Worm (Caenorhabditis elegans): ENCODE data around the gene Y56A3A.16.

DNA sequence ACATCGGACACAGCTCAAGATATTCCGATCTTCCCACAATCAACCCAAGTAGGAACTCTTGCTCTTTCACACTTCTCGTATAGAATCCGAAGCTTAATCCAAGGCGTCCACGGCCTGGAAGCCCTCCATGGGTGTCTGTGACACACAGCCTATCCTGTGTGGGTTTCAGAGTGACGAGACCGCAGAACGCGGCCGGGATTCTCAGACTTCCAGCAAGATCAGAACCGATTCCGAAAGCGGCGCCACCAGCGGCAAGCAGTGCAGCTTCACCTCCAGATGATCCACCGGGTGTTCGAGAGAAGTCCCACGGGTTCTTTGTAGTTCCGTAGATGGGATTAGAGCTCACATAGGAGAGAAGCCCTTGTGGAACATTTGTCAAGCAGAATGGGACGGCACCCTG is 11.3 kb downstream of the Y56A3A.16 start:
- no peak for TF ChIP-seq unc-98 (GFP tag; IDR thresholded peaks at IDR 0.05)
- TF ChIP-seq ztf-11 (tag; optimal IDR thresholded peaks at IDR 0.05): no peak
- no peak for TF ChIP-seq lin-13 (GFP tag; optimal IDR thresholded peaks at IDR 0.05)
- TF ChIP-seq aly-2 (tag; optimal IDR thresholded peaks at IDR 0.05): no peak
- no peak for TF ChIP-seq unc-62 (GFP tag; optimal IDR thresholded peaks at IDR 0.05)
- no peak for TF ChIP-seq nhr-11 (tag; optimal IDR thresholded peaks at IDR 0.05)
- no peak for TF ChIP-seq snpc-4 (tag; optimal IDR thresholded peaks at IDR 0.05)
- no peak for TF ChIP-seq ztf-4 (tag; optimal IDR thresholded peaks at IDR 0.05)
- TF ChIP-seq nhr-77 (tag; optimal IDR thresholded peaks at IDR 0.05): no peak
- no peak for TF ChIP-seq sox-4 (tag; optimal IDR thresholded peaks at IDR 0.05)
- no peak for TF ChIP-seq aha-1 (tag; optimal IDR thresholded peaks at IDR 0.05)
- no peak for TF ChIP-seq unc-130 (tag; optimal IDR thresholded peaks at IDR 0.05)

All from whole organism, L1 larva.